4 fruit fly cellular contexts compared by ENCODE assay signal in genomic region chrX:5038411-5038810, dm6.
TF ChIP-seq lines count a peak whose summit lies in the region.

No protein-coding gene starts in this region.

- TF ChIP-seq CTCF in whole organism, embryonic (GFP tag; optimal IDR thresholded peaks at IDR 0.05; lab: Kevin White, UChicago): no peak

TF ChIP-seq in whole organism, embryonic, 481 proteins besides CTCF, POLR2A, EP300 and RAD21 (continues in another document):
- peak; percentile 43 for TF ChIP-seq gem (tag; optimal IDR thresholded peaks at IDR 0.05; lab: Kevin White, UChicago)
- TF ChIP-seq Sox102F (GFP tag; optimal IDR thresholded peaks at IDR 0.05; lab: Kevin White, UChicago): peak; percentile 1
- TF ChIP-seq chif (GFP tag; optimal IDR thresholded peaks at IDR 0.05; lab: Kevin White, UChicago): peak in 1 of 2 experiments; percentile 20
- TF ChIP-seq Ets65A (GFP tag; lab: Kevin White, UChicago): peak; percentile 84
- peak; percentile 8 for TF ChIP-seq Blimp-1 (GFP tag; optimal IDR thresholded peaks at IDR 0.05; lab: Kevin White, UChicago)
- TF ChIP-seq CG9932 (GFP tag; IDR thresholded peaks at IDR 0.05; lab: Robert Waterston, UW): peak; percentile 48
- no peak for TF ChIP-seq CG7963 (GFP tag; IDR thresholded peaks at IDR 0.05; lab: Robert Waterston, UW; ENCODE audit: partially characterized antibody)
- peak; percentile 75 for TF ChIP-seq sens (GFP tag; lab: Kevin White, UChicago)
- no peak for TF ChIP-seq her (GFP tag; optimal IDR thresholded peaks at IDR 0.05; lab: Kevin White, UChicago)
- 0 out of 2 replicates have a peak, but pooled peaks have one; percentile 28 for TF ChIP-seq Rfx (GFP tag; IDR thresholded peaks at IDR 0.05; lab: Robert Waterston, UW)
- TF ChIP-seq Oli (tag; optimal IDR thresholded peaks at IDR 0.05; lab: Kevin White, UChicago): no peak
- TF ChIP-seq bsh (GFP tag; optimal IDR thresholded peaks at IDR 0.05; lab: Kevin White, UChicago): peak in 1 of 2 experiments; percentile 39
- peak; percentile 44 for TF ChIP-seq CG1603 (tag; optimal IDR thresholded peaks at IDR 0.05; lab: Kevin White, UChicago)
- TF ChIP-seq vvl (GFP tag; IDR thresholded peaks at IDR 0.05; lab: Robert Waterston, UW): peak; percentile 29; the same call in 1 of the 2 replicates
- peak; percentile 15 for TF ChIP-seq lab (GFP tag; optimal IDR thresholded peaks at IDR 0.05; lab: Kevin White, UChicago)
- TF ChIP-seq CG31365 (tag; optimal IDR thresholded peaks at IDR 0.05; lab: Kevin White, UChicago): no peak
- TF ChIP-seq dimm (GFP tag; IDR thresholded peaks at IDR 0.05; lab: Robert Waterston, UW): no peak
- peak; percentile 7 for TF ChIP-seq CG4424 (GFP tag; optimal IDR thresholded peaks at IDR 0.05; lab: Kevin White, UChicago)
- TF ChIP-seq ind (GFP tag; optimal IDR thresholded peaks at IDR 0.05; lab: Kevin White, UChicago): peak; percentile 7
- TF ChIP-seq CG10959 (GFP tag; IDR thresholded peaks at IDR 0.05; lab: Robert Waterston, UW): 0 out of 2 replicates have a peak, but pooled peaks have one; percentile 20
- peak; percentile 19 for TF ChIP-seq CG7839 (tag; optimal IDR thresholded peaks at IDR 0.05; lab: Kevin White, UChicago)
- peak; percentile 1 for TF ChIP-seq CG2678 (tag; optimal IDR thresholded peaks at IDR 0.05; lab: Kevin White, UChicago)

TF ChIP-seq in whole organism, prepupa, 60 proteins besides CTCF, POLR2A, EP300 and RAD21 (continues in another document):
- peak; percentile 26 for TF ChIP-seq Sox14 (GFP tag; optimal IDR thresholded peaks at IDR 0.05; lab: Kevin White, UChicago)
- peak; percentile 31 for TF ChIP-seq achi (GFP tag; optimal IDR thresholded peaks at IDR 0.05; lab: Kevin White, UChicago)
- 0 out of 3 replicates have a peak, but pooled peaks have one; percentile 16 for TF ChIP-seq CG8119 (GFP tag; IDR thresholded peaks at IDR 0.05; lab: Robert Waterston, UW)
- peak; percentile 3 for TF ChIP-seq CG6808 (GFP tag; optimal IDR thresholded peaks at IDR 0.05; lab: Kevin White, UChicago)
- peak; percentile 23 for TF ChIP-seq CG1621 (tag; optimal IDR thresholded peaks at IDR 0.05; lab: Kevin White, UChicago)
- peak; percentile 22 for TF ChIP-seq Eip75B (GFP tag; optimal IDR thresholded peaks at IDR 0.05; lab: Kevin White, UChicago)
- no peak for TF ChIP-seq Sox102F (GFP tag; optimal IDR thresholded peaks at IDR 0.05; lab: Kevin White, UChicago)
- peak; percentile 21 for TF ChIP-seq Hr39 (GFP tag; optimal IDR thresholded peaks at IDR 0.05; lab: Kevin White, UChicago)
- no peak for TF ChIP-seq Hr4 (GFP tag; optimal IDR thresholded peaks at IDR 0.05; lab: Kevin White, UChicago)
- no peak for TF ChIP-seq Sox15 (GFP tag; optimal IDR thresholded peaks at IDR 0.05; lab: Kevin White, UChicago)
- TF ChIP-seq CG15336 (GFP tag; IDR thresholded peaks at IDR 0.05; lab: Robert Waterston, UW): 0 out of 2 replicates have a peak, but pooled peaks have one; percentile 18
- TF ChIP-seq CG34406 (GFP tag; optimal IDR thresholded peaks at IDR 0.05; lab: Kevin White, UChicago): peak; percentile 7
- peak; percentile 33 for TF ChIP-seq OdsH (GFP tag; optimal IDR thresholded peaks at IDR 0.05; lab: Kevin White, UChicago)
- TF ChIP-seq CG10669 (GFP tag; optimal IDR thresholded peaks at IDR 0.05; lab: Kevin White, UChicago): peak; percentile 37
- no peak for TF ChIP-seq Blimp-1 (GFP tag; optimal IDR thresholded peaks at IDR 0.05; lab: Kevin White, UChicago)
- no peak for TF ChIP-seq Lpt (GFP tag; optimal IDR thresholded peaks at IDR 0.05; lab: Kevin White, UChicago)
- peak; percentile 9 for TF ChIP-seq fd59A (GFP tag; optimal IDR thresholded peaks at IDR 0.05; lab: Kevin White, UChicago)
- TF ChIP-seq CG3032 (tag; optimal IDR thresholded peaks at IDR 0.05; lab: Kevin White, UChicago): peak; percentile 8
- TF ChIP-seq Ets96B (tag; optimal IDR thresholded peaks at IDR 0.05; lab: Kevin White, UChicago): peak; percentile 32
- TF ChIP-seq CG6792 (GFP tag; optimal IDR thresholded peaks at IDR 0.05; lab: Kevin White, UChicago): peak; percentile 24
- TF ChIP-seq Eip78C (GFP tag; lab: Kevin White, UChicago): peak; percentile 55
- peak; percentile 40 for TF ChIP-seq Met (GFP tag; optimal IDR thresholded peaks at IDR 0.05; lab: Kevin White, UChicago)
- peak; percentile 26 for TF ChIP-seq CG32006 (GFP tag; optimal IDR thresholded peaks at IDR 0.05; lab: Kevin White, UChicago)

TF ChIP-seq in whole organism, pupa, 21 proteins besides CTCF, POLR2A, EP300 and RAD21:
- TF ChIP-seq EcR (GFP tag; optimal IDR thresholded peaks at IDR 0.05; lab: Kevin White, UChicago): no peak
- TF ChIP-seq CG34367 (tag; optimal IDR thresholded peaks at IDR 0.05; lab: Kevin White, UChicago): peak; percentile 40
- TF ChIP-seq Ets98B (GFP tag; IDR thresholded peaks at IDR 0.05; lab: Robert Waterston, UW): no peak
- TF ChIP-seq CG10348 (GFP tag; IDR thresholded peaks at IDR 0.05; lab: Robert Waterston, UW): no peak
- peak; percentile 35; the same call in 1 of the 3 replicates for TF ChIP-seq CG4496 (GFP tag; IDR thresholded peaks at IDR 0.05; lab: Robert Waterston, UW)
- peak; percentile 64 for TF ChIP-seq CG9948 (tag; optimal IDR thresholded peaks at IDR 0.05; lab: Kevin White, UChicago)
- TF ChIP-seq CG8301 (tag; optimal IDR thresholded peaks at IDR 0.05; lab: Kevin White, UChicago): peak; percentile 37
- peak; percentile 71 for TF ChIP-seq CG14655 (GFP tag; optimal IDR thresholded peaks at IDR 0.05; lab: Kevin White, UChicago)
- TF ChIP-seq Pif1A (GFP tag; optimal IDR thresholded peaks at IDR 0.05; lab: Kevin White, UChicago): peak; percentile 20
- TF ChIP-seq Snoo (tag; optimal IDR thresholded peaks at IDR 0.05; lab: Kevin White, UChicago): no peak
- no peak for TF ChIP-seq CG32121 (GFP tag; IDR thresholded peaks at IDR 0.05; lab: Robert Waterston, UW)
- no peak for TF ChIP-seq rn (GFP tag; IDR thresholded peaks at IDR 0.05; lab: Robert Waterston, UW)
- peak; percentile 26 for TF ChIP-seq CG8159 (tag; optimal IDR thresholded peaks at IDR 0.05; lab: Kevin White, UChicago)
- TF ChIP-seq Pif1B (GFP tag; optimal IDR thresholded peaks at IDR 0.05; lab: Kevin White, UChicago): peak; percentile 31
- TF ChIP-seq CG13204 (GFP tag; optimal IDR thresholded peaks at IDR 0.05; lab: Kevin White, UChicago): no peak
- no peak for TF ChIP-seq gl (tag; optimal IDR thresholded peaks at IDR 0.05; lab: Kevin White, UChicago)
- TF ChIP-seq CG17806 (tag; optimal IDR thresholded peaks at IDR 0.05; lab: Kevin White, UChicago): peak; percentile 45
- no peak for TF ChIP-seq D1 (tag; optimal IDR thresholded peaks at IDR 0.05; lab: Kevin White, UChicago)
- 0 out of 3 replicates have a peak, but pooled peaks have one; percentile 42 for TF ChIP-seq fd96Ca (GFP tag; IDR thresholded peaks at IDR 0.05; lab: Robert Waterston, UW)
- no peak for TF ChIP-seq CG12605 (GFP tag; IDR thresholded peaks at IDR 0.05; lab: Robert Waterston, UW)
- peak; percentile 30 for TF ChIP-seq CG15710 (tag; optimal IDR thresholded peaks at IDR 0.05; lab: Kevin White, UChicago)

TF ChIP-seq in whole organism, wandering third instar larva, 38 proteins besides CTCF, POLR2A, EP300 and RAD21:
- TF ChIP-seq h (GFP tag; optimal IDR thresholded peaks at IDR 0.05; lab: Kevin White, UChicago) (peak; percentile 2), rgr (GFP tag; optimal IDR thresholded peaks at IDR 0.05; lab: Kevin White, UChicago) (peak; percentile 15), Abd-B (GFP tag; optimal IDR thresholded peaks at IDR 0.05; lab: Kevin White, UChicago) (no peak), foxo (GFP tag; optimal IDR thresholded peaks at IDR 0.05; lab: Kevin White, UChicago) (peak in 1 of 2 experiments; percentile 18), CrebA (GFP tag; optimal IDR thresholded peaks at IDR 0.05; lab: Kevin White, UChicago; ENCODE audit: borderline replicate concordance) (no peak)

Comparison
In these comparisons a context has a peak if more than half of its experiments do, and no peak if none do; other contexts are left out.
1. Of the 7 proteins assayed by ChIP-seq in both whole organism, embryonic and whole organism, prepupa: peak only in whole organism, embryonic: Blimp-1 and Sox102F; only in whole organism, prepupa: Hr39; in both: none; in neither: 4.